Worm (Caenorhabditis elegans): Measurements from ENCODE around the gene cas-1.
"Not testable (repeated sequence)": the region's sequence is repeated elsewhere in the genome, so short reads cannot be mapped to it uniquely, and the experiment has no call there.

DNA sequence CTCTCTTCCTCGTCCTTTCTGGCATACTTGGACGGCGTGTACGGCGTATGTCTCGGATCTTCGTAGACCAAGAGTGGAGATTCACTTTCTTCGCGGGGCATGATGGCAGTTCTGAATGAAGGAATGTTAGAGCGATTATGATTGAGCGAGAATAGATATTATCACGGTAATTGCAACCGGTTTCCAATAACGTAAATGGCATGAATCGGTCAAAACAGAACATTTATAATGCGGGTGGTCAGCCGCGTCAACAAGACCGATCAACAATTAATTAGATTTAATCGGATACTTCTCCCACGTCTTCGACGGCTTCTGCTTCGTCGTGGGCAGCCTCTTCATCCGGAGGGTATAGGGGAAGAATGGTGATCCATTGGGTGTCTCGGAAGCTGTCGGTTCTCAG, 21.2 kb upstream of the cas-1 start, which contains the start of gene F41G4.13:
- TF ChIP-seq F22D6.2 (tag; optimal IDR thresholded peaks at IDR 0.05); somi-1 (GFP tag; optimal IDR thresholded peaks at IDR 0.05); cebp-1 (GFP tag; IDR thresholded peaks at IDR 0.05); cebp-1 (tag; optimal IDR thresholded peaks at IDR 0.05): not testable (repeated sequence)

Data from whole organism, young adult.